Worm (Caenorhabditis elegans): ENCODE measurements around the gene Y41D4A.4.

Gene Y41D4A.4

ce11 chrIV:1711029-1711489 is 34.7 kb upstream of the Y41D4A.4 start, which contains the start of gene rpi-2 (continued):
- TF ChIP-seq zfp-2 (tag; optimal IDR thresholded peaks at IDR 0.05), result no peak
- TF ChIP-seq php-3 (GFP tag; IDR thresholded peaks at IDR 0.05), result 0 out of 2 replicates have a peak, but pooled peaks have one; percentile 45
- no peak for TF ChIP-seq nhr-48 (tag; optimal IDR thresholded peaks at IDR 0.05)
- TF ChIP-seq ctbp-1 (GFP tag; IDR thresholded peaks at IDR 0.05), result peak; percentile 57
- TF ChIP-seq nhr-41 (GFP tag; IDR thresholded peaks at IDR 0.05), result 0 out of 2 replicates have a peak, but pooled peaks have one; percentile 16
- TF ChIP-seq ztf-11 (tag; optimal IDR thresholded peaks at IDR 0.05), result no peak
- peak; percentile 88 for TF ChIP-seq lin-38 (GFP tag; IDR thresholded peaks at IDR 0.05)
- no peak for TF ChIP-seq nhr-42 (GFP tag; IDR thresholded peaks at IDR 0.05)
- TF ChIP-seq egl-27 (tag; optimal IDR thresholded peaks at IDR 0.05), result no peak
- TF ChIP-seq T26A8.4 (GFP tag; IDR thresholded peaks at IDR 0.05), result peak; percentile 57
- no peak for TF ChIP-seq nhr-77 (tag; optimal IDR thresholded peaks at IDR 0.05)
- peak in 1 of 2 experiments; percentile 21 for TF ChIP-seq hif-1 (tag; optimal IDR thresholded peaks at IDR 0.05)
- no peak for TF ChIP-seq lin-15B (tag; optimal IDR thresholded peaks at IDR 0.05)

- TF ChIP-seq set-16 (GFP tag; IDR thresholded peaks at IDR 0.05) (peak; percentile 62), duxl-1 (tag; optimal IDR thresholded peaks at IDR 0.05; ENCODE audit: poor library complexity) (no peak), unc-62 (GFP tag; optimal IDR thresholded peaks at IDR 0.05 in 1 of 2) (peak in 1 of 2 experiments; percentile 57), unc-62 (tag; optimal IDR thresholded peaks at IDR 0.05) (no peak), aha-1 (tag) (peak; percentile 37)
Measured at ce11 chrIV:1713618-1714017, 32.2 kb upstream of the Y41D4A.4 start.

- TF ChIP-seq nhr-77 (tag; optimal IDR thresholded peaks at IDR 0.05), result no peak
- no peak for TF ChIP-seq ZK337.2 (GFP tag; IDR thresholded peaks at IDR 0.05)
- TF ChIP-seq aha-1 (tag), result no peak
- TF ChIP-seq nhr-25 (tag; optimal IDR thresholded peaks at IDR 0.05; ENCODE audit: borderline replicate concordance, insufficient read depth), result peak; percentile 11
- no peak for TF ChIP-seq ama-1 (optimal IDR thresholded peaks at IDR 0.05)
- no peak for TF ChIP-seq ceh-32 (tag; optimal IDR thresholded peaks at IDR 0.05; ENCODE audit: poor library complexity)
- TF ChIP-seq lim-7 (GFP tag; IDR thresholded peaks at IDR 0.05), result no peak
Measured at ce11 chrIV:1715705-1716104, 30.1 kb upstream of the Y41D4A.4 start.

- no peak for TF ChIP-seq madf-5 (GFP tag; IDR thresholded peaks at IDR 0.05)
- TF ChIP-seq spr-3 (GFP tag; optimal IDR thresholded peaks at IDR 0.05), result no peak
- TF ChIP-seq arid-1 (GFP tag; conservative IDR thresholded peaks at IDR 0.05), result no peak
- TF ChIP-seq nhr-28 (tag; optimal IDR thresholded peaks at IDR 0.05), result peak; percentile 69
- TF ChIP-seq aly-2 (tag; optimal IDR thresholded peaks at IDR 0.05), result no peak
- no peak for TF ChIP-seq daf-12 (tag; optimal IDR thresholded peaks at IDR 0.05)
- no peak for TF ChIP-seq nhr-41 (GFP tag; IDR thresholded peaks at IDR 0.05)
- TF ChIP-seq dmd-9 (GFP tag; IDR thresholded peaks at IDR 0.05), result no peak
Measured at ce11 chrIV:1720474-1720873, 25.3 kb upstream of the Y41D4A.4 start, which contains the start of gene epic-2. Gene epic-2 (plus strand): TSS chrIV:1720790.

ce11 chrIV:1720902-1721301 is 24.9 kb upstream of the Y41D4A.4 start:
- TF ChIP-seq tra-1 (GFP tag; IDR thresholded peaks at IDR 0.05) (0 out of 2 replicates have a peak, but pooled peaks have one; percentile 16), lim-7 (GFP tag; IDR thresholded peaks at IDR 0.05) (0 out of 2 replicates have a peak, but pooled peaks have one; percentile 12), ZK337.2 (GFP tag; IDR thresholded peaks at IDR 0.05) (0 out of 2 replicates have a peak, but pooled peaks have one; percentile 37), set-16 (GFP tag; IDR thresholded peaks at IDR 0.05) (peak; percentile 96), madf-5 (GFP tag; IDR thresholded peaks at IDR 0.05) (peak in 1 of 2 experiments; percentile 81; a peak in 2 of 4 replicates), dmd-8 (GFP tag; IDR thresholded peaks at IDR 0.05) (0 out of 2 replicates have a peak, but pooled peaks have one; percentile 21), lin-38 (GFP tag; IDR thresholded peaks at IDR 0.05) (0 out of 2 replicates have a peak, but pooled peaks have one; percentile 19), dmd-9 (GFP tag; IDR thresholded peaks at IDR 0.05) (0 out of 2 replicates have a peak, but pooled peaks have one; percentile 22), ctbp-1 (GFP tag; IDR thresholded peaks at IDR 0.05) (peak; percentile 22; the same call in 1 of the 2 replicates), hmg-1.1 (GFP tag; IDR thresholded peaks at IDR 0.05) (0 out of 2 replicates have a peak, but pooled peaks have one; percentile 42), zfp-3 (GFP tag; conservative IDR thresholded peaks at IDR 0.05) (peak; percentile 48; the same call in 1 of the 2 replicates), madf-9 (GFP tag; conservative IDR thresholded peaks at IDR 0.05) (0 out of 2 replicates have a peak, but pooled peaks have one; percentile 37), F26F4.8 (GFP tag; conservative IDR thresholded peaks at IDR 0.05) (0 out of 2 replicates have a peak, but pooled peaks have one; percentile 13)
